Fruit fly (Drosophila melanogaster): ENCODE results near the gene Nse1.

Nse1 gene

DNA sequence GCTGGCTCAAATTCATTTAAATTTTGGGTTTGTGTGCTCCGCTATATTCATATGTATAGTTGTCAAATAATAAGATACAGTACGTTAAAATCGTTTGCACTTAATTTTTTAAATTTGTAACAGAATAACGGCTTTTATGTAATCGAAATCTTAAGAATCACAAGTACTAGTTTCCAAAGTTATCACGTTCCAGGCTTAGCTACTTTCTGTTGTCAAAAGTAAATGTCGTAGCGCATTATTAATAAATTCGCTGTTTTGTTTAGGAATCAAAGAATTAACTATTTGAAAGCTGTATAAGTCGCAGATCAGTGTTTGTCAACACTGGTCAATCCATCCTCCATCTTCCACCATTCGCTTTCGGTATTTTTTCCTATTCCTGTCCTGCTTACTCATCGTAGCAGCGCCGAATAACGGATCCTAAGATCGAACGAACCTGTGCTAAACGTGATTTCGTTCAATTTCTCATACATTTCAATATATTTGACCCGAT, 13.8 kb downstream of the Nse1 start, which contains the start of the genes CG13771, CG34310 and cup:
Gene CG13771 (minus strand): TSS at position 51 of the 490 bp plus-strand sequence.
Gene CG34310 (plus strand): TSS at position 103 of the 490 bp plus-strand sequence.
Gene cup (plus strand): TSS at position 103 of the 490 bp plus-strand sequence.
- TF ChIP-seq GATAd (GFP tag; optimal IDR thresholded peaks at IDR 0.05) (no peak), OdsH (GFP tag; optimal IDR thresholded peaks at IDR 0.05) (no peak), psq (GFP tag; optimal IDR thresholded peaks at IDR 0.05) (peak; percentile 41), tai (GFP tag; optimal IDR thresholded peaks at IDR 0.05) (no peak), brk (GFP tag; optimal IDR thresholded peaks at IDR 0.05) (no peak), Hr78 (GFP tag; optimal IDR thresholded peaks at IDR 0.05) (no peak), h (GFP tag; optimal IDR thresholded peaks at IDR 0.05) (no peak)

DNA sequence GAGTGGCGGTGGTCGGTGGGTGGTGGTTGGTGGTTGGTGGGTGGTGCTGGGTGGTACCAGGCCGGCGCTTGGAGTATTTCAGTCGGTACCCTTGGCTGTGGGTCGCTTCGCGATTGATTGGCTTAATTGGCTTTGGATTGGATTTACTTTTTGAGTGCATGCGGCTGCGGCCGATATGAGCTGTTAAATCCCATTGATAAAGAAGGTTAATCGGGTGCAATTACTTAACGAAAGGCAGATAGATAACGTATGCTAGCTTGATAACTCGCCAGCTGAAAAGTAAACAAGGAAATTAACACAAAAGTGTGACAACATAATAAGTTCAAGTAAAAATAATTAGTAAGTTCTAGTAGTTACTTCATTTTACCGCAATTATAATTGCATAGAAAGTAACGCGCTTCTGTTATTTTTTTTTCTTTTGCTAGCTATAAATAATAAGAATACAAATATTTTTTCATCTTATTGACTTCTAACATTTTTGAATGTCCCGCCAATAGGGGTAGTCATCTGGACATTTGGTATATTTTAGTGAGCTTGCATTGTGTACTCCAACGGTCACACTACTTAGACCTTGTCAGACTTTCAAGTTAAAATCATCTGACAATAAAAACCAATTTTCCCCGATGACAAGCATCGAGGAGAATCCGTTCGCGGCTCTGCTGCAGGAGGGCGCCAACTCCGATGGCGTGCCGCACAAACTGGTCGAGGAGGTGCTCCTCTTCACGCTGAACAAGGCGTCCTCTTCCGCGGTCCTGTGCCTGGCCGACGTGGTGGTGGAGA, 19.3 kb downstream of the Nse1 start, which contains the start of the genes CG31636 and Ube4A:
Gene CG31636 (minus strand): TSS at position 184 of the 780 bp plus-strand sequence.
Gene Ube4A (plus strand): TSS at position 549 of the 780 bp plus-strand sequence.
- TF ChIP-seq Rel (GFP tag; optimal IDR thresholded peaks at IDR 0.05) (no peak), Rel (tag; optimal IDR thresholded peaks at IDR 0.05) (peak; percentile 51), lola (GFP tag; optimal IDR thresholded peaks at IDR 0.05) (no peak), Vsx2 (GFP tag; optimal IDR thresholded peaks at IDR 0.05; ENCODE audit: partially characterized antibody) (peak; percentile 64)

DNA sequence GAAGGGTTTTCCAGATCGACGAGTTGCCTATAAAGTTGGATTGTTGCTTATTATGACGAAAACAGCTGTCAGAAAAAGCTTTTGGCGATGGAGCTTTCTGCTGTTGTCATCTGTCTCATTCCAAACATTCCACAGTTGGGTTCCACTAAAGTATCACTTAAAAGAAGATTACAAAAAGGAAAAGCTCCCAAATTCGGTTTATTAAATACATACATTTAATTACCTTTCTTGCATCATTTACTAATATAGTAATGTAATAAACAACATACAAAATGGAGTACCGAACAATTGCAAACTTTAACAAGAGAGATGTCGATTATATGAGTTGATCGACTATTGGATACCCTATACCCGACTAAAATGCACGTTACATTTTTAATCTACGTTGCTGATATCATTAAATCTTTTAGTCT, 21.2 kb downstream of the Nse1 start, which contains the start of gene CG31633:
Gene CG31633 (minus strand): TSS at position 58 of the 413 bp plus-strand sequence.
- TF ChIP-seq h (GFP tag; optimal IDR thresholded peaks at IDR 0.05): no peak
- TF ChIP-seq br (GFP tag; optimal IDR thresholded peaks at IDR 0.05): no peak
- no peak for TF ChIP-seq Dfd (GFP tag; optimal IDR thresholded peaks at IDR 0.05)
- TF ChIP-seq GATAd (GFP tag; optimal IDR thresholded peaks at IDR 0.05): no peak
- TF ChIP-seq OdsH (GFP tag; optimal IDR thresholded peaks at IDR 0.05): no peak
- no peak for TF ChIP-seq dmrt93B (GFP tag; optimal IDR thresholded peaks at IDR 0.05)
- TF ChIP-seq dsf (GFP tag; optimal IDR thresholded peaks at IDR 0.05; ENCODE audit: borderline replicate concordance): no peak
- no peak for TF ChIP-seq CG32264 (GFP tag; optimal IDR thresholded peaks at IDR 0.05)
- no peak for TF ChIP-seq Mio (GFP tag; optimal IDR thresholded peaks at IDR 0.05)
- TF ChIP-seq Sp1 (GFP tag; optimal IDR thresholded peaks at IDR 0.05): no peak
- no peak for TF ChIP-seq Abd-B (GFP tag; optimal IDR thresholded peaks at IDR 0.05)
- no peak for TF ChIP-seq sv (GFP tag; optimal IDR thresholded peaks at IDR 0.05)
- TF ChIP-seq Vsx2 (GFP tag; optimal IDR thresholded peaks at IDR 0.05; ENCODE audit: partially characterized antibody): no peak
- TF ChIP-seq lola (GFP tag; optimal IDR thresholded peaks at IDR 0.05): no peak
- TF ChIP-seq Rel (GFP tag; optimal IDR thresholded peaks at IDR 0.05): no peak
- no peak for TF ChIP-seq Rel (tag; optimal IDR thresholded peaks at IDR 0.05)
- no peak for TF ChIP-seq dl (GFP tag; optimal IDR thresholded peaks at IDR 0.05; ENCODE audit: insufficient read depth in 1 of 2, partially characterized antibody in 2 of 2)

DNA sequence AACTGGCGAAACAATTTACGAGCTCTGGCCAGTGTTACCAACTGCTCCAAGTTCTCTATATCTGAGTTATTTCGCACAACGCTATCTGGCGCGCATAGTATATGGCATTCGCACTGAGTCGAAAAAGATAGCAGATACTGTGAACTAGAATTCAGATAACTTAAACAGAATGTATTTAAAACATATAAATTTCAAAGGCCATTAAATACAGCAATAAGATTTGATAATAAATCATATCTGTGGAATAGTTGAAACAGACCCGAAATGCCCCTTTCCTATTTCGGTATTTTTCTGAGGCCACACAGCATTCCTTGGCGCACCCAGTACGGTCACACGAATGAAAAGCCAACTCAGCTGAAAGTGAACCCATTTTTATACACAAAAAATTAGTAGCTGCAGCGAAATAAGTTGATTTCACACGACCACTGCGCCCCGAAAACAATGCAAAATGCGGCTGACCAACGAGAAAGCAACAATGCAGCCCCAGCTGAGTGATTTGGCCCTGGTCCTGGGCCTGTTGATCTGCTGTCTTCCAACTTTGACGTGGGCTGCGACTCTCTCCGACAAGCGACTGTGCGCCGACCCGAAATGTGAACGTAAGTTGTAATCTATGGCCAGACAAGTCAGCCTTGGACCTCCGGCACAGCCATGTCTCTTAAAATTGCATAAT, 28.2 kb downstream of the Nse1 start, which contains the start of the genes CG31635 and Tango1:
Gene CG31635 (minus strand): TSS at position 30 of the 670 bp plus-strand sequence.
Gene Tango1 (plus strand): TSS at position 304 of the 670 bp plus-strand sequence.
- TF ChIP-seq Abd-B (GFP tag; optimal IDR thresholded peaks at IDR 0.05): peak; percentile 22
- no peak for TF ChIP-seq CG32264 (GFP tag; optimal IDR thresholded peaks at IDR 0.05)
- TF ChIP-seq Rel (GFP tag; optimal IDR thresholded peaks at IDR 0.05): no peak
- TF ChIP-seq Rel (tag; optimal IDR thresholded peaks at IDR 0.05): peak; percentile 36
- TF ChIP-seq ey (GFP tag; optimal IDR thresholded peaks at IDR 0.05): peak; percentile 23
- peak; percentile 43 for TF ChIP-seq Hr83 (GFP tag; optimal IDR thresholded peaks at IDR 0.05; ENCODE audit: poor library complexity, severe bottlenecking)
- TF ChIP-seq Mio (GFP tag; optimal IDR thresholded peaks at IDR 0.05): no peak
- peak; percentile 3 for TF ChIP-seq N (GFP tag; optimal IDR thresholded peaks at IDR 0.05)
- no peak for TF ChIP-seq Vsx2 (GFP tag; optimal IDR thresholded peaks at IDR 0.05; ENCODE audit: partially characterized antibody)

DNA sequence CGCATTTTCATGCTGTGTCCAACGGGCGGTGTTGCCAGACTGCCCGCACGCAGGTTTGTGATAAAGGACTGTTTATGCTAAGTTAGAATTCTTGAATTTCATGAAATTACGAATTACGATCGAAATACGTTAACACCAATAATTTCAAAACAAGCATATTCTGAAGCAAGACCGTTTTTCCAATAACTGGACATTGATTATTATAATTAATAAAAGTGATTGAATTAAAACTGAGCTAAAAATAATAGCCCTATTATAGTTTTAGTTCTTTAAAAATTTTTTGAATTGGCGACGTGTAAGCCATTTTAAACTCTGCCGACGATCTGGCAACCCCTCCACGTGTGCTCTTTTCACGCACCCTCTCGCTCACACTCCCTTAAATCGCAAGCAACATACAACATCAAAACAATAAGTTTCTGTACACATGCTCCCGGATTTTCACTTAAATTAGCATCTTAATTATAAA, 29.2 kb downstream of the Nse1 start:
- no peak for TF ChIP-seq N (GFP tag; optimal IDR thresholded peaks at IDR 0.05)
- TF ChIP-seq usp (GFP tag; optimal IDR thresholded peaks at IDR 0.05): no peak
- TF ChIP-seq pan (optimal IDR thresholded peaks at IDR 0.05): no peak
- no peak for TF ChIP-seq sage (GFP tag; optimal IDR thresholded peaks at IDR 0.05)
- TF ChIP-seq OdsH (GFP tag; optimal IDR thresholded peaks at IDR 0.05): peak; percentile 92
- TF ChIP-seq GATAd (GFP tag; optimal IDR thresholded peaks at IDR 0.05): peak; percentile 55
- peak; percentile 93 for TF ChIP-seq br (GFP tag; optimal IDR thresholded peaks at IDR 0.05)
- no peak for TF ChIP-seq Dfd (GFP tag; optimal IDR thresholded peaks at IDR 0.05)
- peak; percentile 95 for TF ChIP-seq sv (GFP tag; optimal IDR thresholded peaks at IDR 0.05)
- TF ChIP-seq Sp1 (GFP tag; optimal IDR thresholded peaks at IDR 0.05): peak; percentile 90
- no peak for TF ChIP-seq Hr78 (GFP tag; optimal IDR thresholded peaks at IDR 0.05)
- TF ChIP-seq Jra (GFP tag; optimal IDR thresholded peaks at IDR 0.05): peak; percentile 57
- no peak for TF ChIP-seq brk (GFP tag; optimal IDR thresholded peaks at IDR 0.05)
- no peak for TF ChIP-seq tai (GFP tag; optimal IDR thresholded peaks at IDR 0.05)
- TF ChIP-seq psq (GFP tag; optimal IDR thresholded peaks at IDR 0.05): peak; percentile 88
- no peak for TF ChIP-seq jim (GFP tag; optimal IDR thresholded peaks at IDR 0.05)
- no peak for TF ChIP-seq Vsx2 (GFP tag; optimal IDR thresholded peaks at IDR 0.05; ENCODE audit: partially characterized antibody)
- TF ChIP-seq dmrt93B (GFP tag; optimal IDR thresholded peaks at IDR 0.05): no peak
- no peak for TF ChIP-seq lola (GFP tag; optimal IDR thresholded peaks at IDR 0.05)
- TF ChIP-seq HLH106 (tag; optimal IDR thresholded peaks at IDR 0.05): peak; percentile 93
- TF ChIP-seq woc (GFP tag; optimal IDR thresholded peaks at IDR 0.05): peak; percentile 86
- no peak for TF ChIP-seq Dif (GFP tag; optimal IDR thresholded peaks at IDR 0.05; ENCODE audit: partially characterized antibody)
- no peak for TF ChIP-seq dl (GFP tag; optimal IDR thresholded peaks at IDR 0.05; ENCODE audit: insufficient read depth in 1 of 2, partially characterized antibody in 2 of 2)
- TF ChIP-seq Rel (GFP tag; optimal IDR thresholded peaks at IDR 0.05): peak; percentile 72
- peak; percentile 69 for TF ChIP-seq Rel (tag; optimal IDR thresholded peaks at IDR 0.05)
- no peak for TF ChIP-seq Myc (optimal IDR thresholded peaks at IDR 0.05)
- TF ChIP-seq Mio (GFP tag; optimal IDR thresholded peaks at IDR 0.05): peak; percentile 35
- peak; percentile 94 for TF ChIP-seq h (GFP tag; optimal IDR thresholded peaks at IDR 0.05)

Data from whole organism, wandering third instar larva.